Worm (Caenorhabditis elegans) whole organism, L1 larva: Measurements from ENCODE around the gene btf-1.
A peak's percentile ranks its signal among the peaks of the same experiment; 100 is the strongest.

Experiments used
- C04F5.9 ChIP-seq: sonication (generic microtip); optimal IDR thresholded peaks from 2 replicates; lab custom pipeline; 2016; ENCODE audit warnings: missing genetic modification characterization, missing compliant biosample characterization
- C16A3.4 ChIP-seq: fragments of 150-350 bp; optimal IDR thresholded peaks from 2 replicates; lab custom pipeline; 2014; ENCODE audit warnings: missing biosample characterization, missing genetic modification characterization
- F16B12.6 ChIP-seq: fragments of 150-350 bp; optimal IDR thresholded peaks from 2 replicates; lab custom pipeline; 2014; ENCODE audit warnings: missing biosample characterization, missing genetic modification characterization
- aha-1 ChIP-seq: fragments of 150-350 bp; optimal IDR thresholded peaks from 2 replicates; lab custom pipeline; 2014; ENCODE audit warnings: missing biosample characterization, missing genetic modification characterization
- aly-2 ChIP-seq: fragments of 150-350 bp; optimal IDR thresholded peaks from 2 replicates; lab custom pipeline; 2014; ENCODE audit warnings: missing biosample characterization, missing genetic modification characterization
- blmp-1 ChIP-seq: fragments of 150-350 bp; optimal IDR thresholded peaks from 2 replicates; lab custom pipeline; 2014; ENCODE audit warnings: missing biosample characterization, missing genetic modification characterization
- ceh-63 ChIP-seq: fragments of 200-800 bp; sonication (Bioruptor generic); optimal IDR thresholded peaks from 2 replicates; lab custom pipeline; 2018; ENCODE audit warnings: mild to moderate bottlenecking, missing genetic modification characterization, missing compliant biosample characterization
- ceh-90 ChIP-seq: sonication (generic microtip); optimal IDR thresholded peaks from 2 replicates; lab custom pipeline; 2016; ENCODE audit warnings: missing genetic modification characterization, missing compliant biosample characterization
- ces-1 ChIP-seq: fragments of 150-350 bp; optimal IDR thresholded peaks from 2 replicates; lab custom pipeline; 2014; ENCODE audit warnings: missing biosample characterization, missing genetic modification reagents, missing genetic modification characterization
- dpl-1 ChIP-seq, 3 experiments: fragments of 150-350 bp in 2 of 3; sonication (generic microtip) in 1 of 3; optimal IDR thresholded peaks; 2 replicates each; lab custom pipeline; 2014 to 2017; ENCODE audit warnings: missing biosample characterization in 3 of 3, missing genetic modification characterization in 3 of 3, missing genetic modification reagents in 3 of 3
- efl-1 ChIP-seq, 4 experiments: fragments of 150-350 bp; optimal IDR thresholded peaks in 3 of 4; peaks in 1 of 4; 1 replicate in 1 of 4; 2 replicates in 3 of 4; lab custom pipeline; 2014; ENCODE audit warnings: missing biosample characterization in 2 of 4, missing genetic modification characterization in 2 of 4, missing genetic modification reagents in 2 of 4
- efl-3 ChIP-seq: fragments of 200-800 bp; sonication (Bioruptor generic); optimal IDR thresholded peaks from 2 replicates; lab custom pipeline; 2018; ENCODE audit warnings: mild to moderate bottlenecking, missing genetic modification characterization, missing compliant biosample characterization
- egl-13 ChIP-seq: sonication (generic microtip); optimal IDR thresholded peaks from 2 replicates; lab custom pipeline; 2016; ENCODE audit warnings: missing genotype, missing genetic modification reagents, missing genetic modification characterization, missing compliant biosample characterization
- elt-3 ChIP-seq, 6 experiments: fragments of 150-350 bp in 1 of 6; sonication (generic microtip); optimal IDR thresholded peaks; 2 replicates each; lab custom pipeline; 2017 to 2018; ENCODE audit warnings: missing biosample characterization in 6 of 6, missing genetic modification characterization in 6 of 6, inconsistent platforms in 1 of 6
- fkh-10 ChIP-seq: sonication (generic microtip); optimal IDR thresholded peaks from 2 replicates; lab custom pipeline; 2017; ENCODE audit warnings: missing biosample characterization, missing genetic modification reagents, missing genetic modification characterization
- fkh-8 ChIP-seq: sonication (generic microtip); optimal IDR thresholded peaks from 2 replicates; lab custom pipeline; 2016; ENCODE audit warnings: mild to moderate bottlenecking, missing genetic modification characterization, missing compliant biosample characterization
- hlh-17 ChIP-seq: fragments of 200-800 bp; sonication (Bioruptor generic); optimal IDR thresholded peaks from 2 replicates; lab custom pipeline; 2018; ENCODE audit warnings: missing genetic modification characterization, mild to moderate bottlenecking, missing compliant biosample characterization, moderate library complexity, borderline replicate concordance
- irx-1 ChIP-seq: sonication (generic microtip); optimal IDR thresholded peaks from 2 replicates; lab custom pipeline; 2016; ENCODE audit warnings: missing genetic modification characterization, missing compliant biosample characterization
- jun-1 ChIP-seq: fragments of 150-350 bp; optimal IDR thresholded peaks from 2 replicates; lab custom pipeline; 2014; ENCODE audit warnings: missing biosample characterization, missing genetic modification reagents, missing genetic modification characterization
- lin-13 ChIP-seq: fragments of 150-350 bp; optimal IDR thresholded peaks from 2 replicates; lab custom pipeline; 2014; ENCODE audit warnings: missing biosample characterization, missing genetic modification reagents, missing genetic modification characterization
- lin-15B ChIP-seq: fragments of 150-350 bp; sonication (generic microtip); optimal IDR thresholded peaks from 3 replicates; lab custom pipeline; 2014; ENCODE audit warnings: missing biosample characterization, missing genetic modification characterization
- lin-39 ChIP-seq: fragments of 150-350 bp; optimal IDR thresholded peaks from 2 replicates; lab custom pipeline; 2014; ENCODE audit warnings: missing biosample characterization, missing genetic modification reagents, missing genetic modification characterization
- lir-3 ChIP-seq: sonication (generic microtip); optimal IDR thresholded peaks from 2 replicates; lab custom pipeline; 2016; ENCODE audit warnings: mild to moderate bottlenecking, missing genetic modification characterization, moderate library complexity, missing compliant biosample characterization; ENCODE audit not compliant: poor library complexity
- lsy-2 ChIP-seq, 2 experiments: fragments of 150-350 bp; optimal IDR thresholded peaks; 2 replicates each; lab custom pipeline; 2014; ENCODE audit warnings: missing biosample characterization in 2 of 2, missing genetic modification characterization in 2 of 2
- mab-9 ChIP-seq: fragments of 200-800 bp; sonication (Bioruptor generic); IDR thresholded peaks from 2 replicates; pipeline ENCODE4 v1.3.6; 2022; ENCODE audit warnings: missing genetic modification reagents, missing genetic modification characterization, missing compliant biosample characterization
- mdl-1 ChIP-seq, 2 experiments: fragments of 150-350 bp; optimal IDR thresholded peaks; 2 replicates each; lab custom pipeline; 2014 to 2017; ENCODE audit warnings: missing biosample characterization in 2 of 2, missing genetic modification characterization in 2 of 2, inconsistent platforms in 1 of 2
- mep-1 ChIP-seq: fragments of 150-350 bp; optimal IDR thresholded peaks from 2 replicates; lab custom pipeline; 2014; ENCODE audit warnings: missing biosample characterization, missing genetic modification characterization
- nhr-19 ChIP-seq: fragments of 200-800 bp; sonication (Bioruptor generic); conservative IDR thresholded peaks from 2 replicates; pipeline ENCODE4 v1.3.6; 2022; ENCODE audit warnings: missing genetic modification characterization, missing compliant biosample characterization
- nhr-28 ChIP-seq: fragments of 150-350 bp; optimal IDR thresholded peaks from 2 replicates; lab custom pipeline; 2014; ENCODE audit warnings: missing biosample characterization, missing genetic modification characterization
- nhr-76 ChIP-seq: sonication (generic microtip); optimal IDR thresholded peaks from 2 replicates; lab custom pipeline; 2017; ENCODE audit warnings: missing biosample characterization, missing genetic modification characterization
- nhr-85 ChIP-seq: sonication (generic microtip); peaks from one replicate; lab custom pipeline; 2016; ENCODE audit warnings: missing genetic modification characterization, inconsistent platforms, missing compliant biosample characterization
- pag-3 ChIP-seq: sonication (generic microtip); optimal IDR thresholded peaks from 2 replicates; lab custom pipeline; 2017; ENCODE audit warnings: missing genetic modification characterization, mild to moderate bottlenecking, missing compliant biosample characterization, antibody characterized with exemption, borderline replicate concordance; ENCODE audit not compliant: insufficient read depth
- pax-3 ChIP-seq: fragments of 200-800 bp; sonication (Bioruptor generic); optimal IDR thresholded peaks from 2 replicates; lab custom pipeline; 2018; ENCODE audit warnings: mild to moderate bottlenecking, missing genetic modification characterization, moderate library complexity, missing compliant biosample characterization
- snu-23 ChIP-seq: sonication (generic microtip); optimal IDR thresholded peaks from 2 replicates; lab custom pipeline; 2016; ENCODE audit warnings: missing genetic modification characterization, missing compliant biosample characterization
- sptf-1 ChIP-seq: fragments of 150-350 bp; optimal IDR thresholded peaks from 2 replicates; lab custom pipeline; 2014; ENCODE audit warnings: missing biosample characterization, missing genetic modification characterization
- sup-37 ChIP-seq: fragments of 200-800 bp; sonication (Bioruptor generic); optimal IDR thresholded peaks from 2 replicates; lab custom pipeline; 2018; ENCODE audit warnings: mild to moderate bottlenecking, missing genetic modification characterization, missing compliant biosample characterization
- tbx-2 ChIP-seq: sonication (generic microtip); optimal IDR thresholded peaks from 2 replicates; lab custom pipeline; 2016; ENCODE audit warnings: missing genetic modification characterization, missing compliant biosample characterization
- unc-130 ChIP-seq: fragments of 150-350 bp; optimal IDR thresholded peaks from 2 replicates; lab custom pipeline; 2017; ENCODE audit warnings: missing biosample characterization, missing genetic modification characterization, inconsistent platforms
- unc-62 ChIP-seq: fragments of 150-350 bp; optimal IDR thresholded peaks from 2 replicates; lab custom pipeline; 2014; ENCODE audit warnings: missing biosample characterization, missing genetic modification reagents, missing genetic modification characterization
- unc-98 ChIP-seq: fragments of 200-800 bp; sonication (Bioruptor generic); IDR thresholded peaks from 2 replicates; pipeline ENCODE4 v1.3.6; 2022; ENCODE audit warnings: missing genetic modification characterization, missing compliant biosample characterization
- vab-15 ChIP-seq: sonication (generic microtip); optimal IDR thresholded peaks from 2 replicates; lab custom pipeline; 2017; ENCODE audit warnings: missing genotype, mild to moderate bottlenecking, missing genetic modification characterization, missing compliant biosample characterization
- zip-4 ChIP-seq: fragments of 200-800 bp; sonication (Bioruptor generic); optimal IDR thresholded peaks from 2 replicates; lab custom pipeline; 2018; ENCODE audit warnings: mild to moderate bottlenecking, missing genetic modification characterization, moderate library complexity, missing compliant biosample characterization

The btf-1 gene

ce11 chrII:13156971-13157370, 43.0 kb upstream of the btf-1 start, which contains the start of the genes hpr-17 and F32A11.1 (continued):
- TF ChIP-seq dpl-1 (GFP tag; optimal IDR thresholded peaks at IDR 0.05; lab: Kevin White, UChicago) (peak; percentile 99), mdl-1 (tag; optimal IDR thresholded peaks at IDR 0.05; lab: Kevin White, UChicago) (peak in 1 of 2 experiments; percentile 74), ces-1 (GFP tag; lab: Kevin White, UChicago) (no peak), unc-98 (peak; percentile 75), fkh-8 (tag; lab: Kevin White, UChicago) (peak; percentile 78), blmp-1 (tag; lab: Kevin White, UChicago) (peak; percentile 54), pax-3 (tag; lab: Kevin White, UChicago) (peak; percentile 70), lsy-2 (tag; optimal IDR thresholded peaks at IDR 0.05; lab: Kevin White, UChicago) (peak; percentile 92 to 93), zip-4 (GFP tag; lab: Kevin White, UChicago) (peak; percentile 61), aly-2 (tag; lab: Kevin White, UChicago) (peak; percentile 79), nhr-28 (no peak), C16A3.4 (peak; percentile 86), unc-62 (GFP tag; lab: Kevin White, UChicago) (no peak), sup-37 (GFP tag; lab: Kevin White, UChicago) (peak; percentile 66), nhr-76 (tag; lab: Kevin White, UChicago) (no peak), nhr-85 (tag; lab: Kevin White, UChicago) (peak; percentile 90), unc-130 (tag; lab: Kevin White, UChicago) (peak; percentile 78), ceh-63 (GFP tag; lab: Kevin White, UChicago) (no peak), mep-1 (peak; percentile 95), lin-39 (tag; lab: Kevin White, UChicago) (peak; percentile 83), C04F5.9 (tag; lab: Kevin White, UChicago) (peak; percentile 69), mab-9 (GFP tag; lab: Robert Waterston, UW) (peak; percentile 76), jun-1 (tag; lab: Kevin White, UChicago) (peak; percentile 79), lir-3 (peak; percentile 77), efl-3 (no peak), ceh-90 (tag; lab: Kevin White, UChicago) (peak; percentile 51), aha-1 (tag; lab: Kevin White, UChicago) (peak; percentile 27), sptf-1 (tag; lab: Kevin White, UChicago) (no peak), lin-13 (GFP tag; lab: Kevin White, UChicago) (peak; percentile 85), elt-3 (tag; optimal IDR thresholded peaks at IDR 0.05; lab: Kevin White, UChicago) (peak in 2 of 6 experiments; percentile 76 to 85), pag-3 (no peak)

ce11 chrII:13159869-13160268, 40.1 kb upstream of the btf-1 start:
- TF ChIP-seq irx-1, result no peak
- TF ChIP-seq hlh-17 (GFP tag; lab: Kevin White, UChicago), result no peak
- no peak for TF ChIP-seq tbx-2 (tag; lab: Kevin White, UChicago)
- TF ChIP-seq vab-15 (tag; lab: Kevin White, UChicago), result no peak
- TF ChIP-seq efl-1 (optimal IDR thresholded peaks at IDR 0.05; lab: Kevin White, UChicago), result no peak
- TF ChIP-seq efl-1 (GFP tag; optimal IDR thresholded peaks at IDR 0.05 in 1 of 2; lab: Kevin White, UChicago), result peak in 1 of 2 experiments; percentile 91
- TF ChIP-seq egl-13 (tag; lab: Kevin White, UChicago), result no peak

ce11 chrII:13163009-13163408, 37.0 kb upstream of the btf-1 start:
- no peak for TF ChIP-seq snu-23 (GFP tag; lab: Kevin White, UChicago)
- TF ChIP-seq nhr-19 (GFP tag; lab: Robert Waterston, UW), result no peak
- no peak for TF ChIP-seq F16B12.6
- no peak for TF ChIP-seq jun-1 (tag; lab: Kevin White, UChicago)
- no peak for TF ChIP-seq lin-15B (tag; lab: Kevin White, UChicago)
- TF ChIP-seq fkh-10 (GFP tag; lab: Kevin White, UChicago), result no peak
